Fruit fly (Drosophila melanogaster): ENCODE data around the gene CG4440.

Gene CG4440

dm6 chr2L:16352585-16353580, 23.2 kb downstream of the CG4440 start, which contains the start of the genes Hyls1, chif and CG4455 (continued):
- TF ChIP-seq az2 (GFP tag; optimal IDR thresholded peaks at IDR 0.05) = peak; percentile 11
- no peak for TF ChIP-seq hth (optimal IDR thresholded peaks at IDR 0.05)
- TF ChIP-seq kay (GFP tag; optimal IDR thresholded peaks at IDR 0.05) = no peak
- TF ChIP-seq abd-A (tag; optimal IDR thresholded peaks at IDR 0.05) = peak; percentile 25
- TF ChIP-seq CG18599 (GFP tag; optimal IDR thresholded peaks at IDR 0.05) = peak; percentile 34
- peak; percentile 63 for TF ChIP-seq CG2678 (tag; optimal IDR thresholded peaks at IDR 0.05)
- no peak for TF ChIP-seq fd102C (GFP tag; optimal IDR thresholded peaks at IDR 0.05)
- no peak for TF ChIP-seq pum (GFP tag; optimal IDR thresholded peaks at IDR 0.05)
- TF ChIP-seq repo (GFP tag; optimal IDR thresholded peaks at IDR 0.05) = no peak
- peak; percentile 90 for TF ChIP-seq vnd (GFP tag; IDR thresholded peaks at IDR 0.05; ENCODE audit: partially characterized antibody)
- TF ChIP-seq CG15011 (GFP tag; optimal IDR thresholded peaks at IDR 0.05) = peak; percentile 12
- TF ChIP-seq Mad (GFP tag; optimal IDR thresholded peaks at IDR 0.05) = peak; percentile 28
- TF ChIP-seq CG8388 (GFP tag; optimal IDR thresholded peaks at IDR 0.05) = no peak
- TF ChIP-seq Nf-YC (tag; optimal IDR thresholded peaks at IDR 0.05) = peak; percentile 64
- peak; percentile 76 for TF ChIP-seq CG11504 (tag; optimal IDR thresholded peaks at IDR 0.05)
- peak; percentile 58 for TF ChIP-seq B-H2 (GFP tag; optimal IDR thresholded peaks at IDR 0.05)
- no peak for TF ChIP-seq CG31388 (GFP tag; optimal IDR thresholded peaks at IDR 0.05)
- no peak for TF ChIP-seq prd (optimal IDR thresholded peaks at IDR 0.05)
- TF ChIP-seq prd (GFP tag; IDR thresholded peaks at IDR 0.05) = peak; percentile 29; the same call in 1 of the 3 replicates
- TF ChIP-seq CG34224 (GFP tag; IDR thresholded peaks at IDR 0.05; ENCODE audit: partially characterized antibody) = peak; percentile 80
- TF ChIP-seq Ets97D (GFP tag; optimal IDR thresholded peaks at IDR 0.05) = peak; percentile 26
- TF ChIP-seq exex (tag; optimal IDR thresholded peaks at IDR 0.05) = peak; percentile 19
- 0 out of 3 replicates have a peak, but pooled peaks have one; percentile 7 for TF ChIP-seq CG6175 (GFP tag; IDR thresholded peaks at IDR 0.05)
- peak; percentile 42 for TF ChIP-seq D19A (tag; optimal IDR thresholded peaks at IDR 0.05)
- TF ChIP-seq dmrt99B (tag; optimal IDR thresholded peaks at IDR 0.05) = peak; percentile 17
- peak; percentile 78 for TF ChIP-seq CoRest (tag; optimal IDR thresholded peaks at IDR 0.05)
- TF ChIP-seq sna (GFP tag; IDR thresholded peaks at IDR 0.05; ENCODE audit: partially characterized antibody) = peak; percentile 86
- no peak for TF ChIP-seq jigr1 (GFP tag; IDR thresholded peaks at IDR 0.05)
- peak; percentile 61 for TF ChIP-seq Deaf1 (tag; optimal IDR thresholded peaks at IDR 0.05)
- peak; percentile 61 for TF ChIP-seq Max (GFP tag; optimal IDR thresholded peaks at IDR 0.05)
- peak; percentile 36 for TF ChIP-seq Chrac-16 (GFP tag; optimal IDR thresholded peaks at IDR 0.05)
- TF ChIP-seq Poxn (GFP tag; IDR thresholded peaks at IDR 0.05) = no peak
- peak; percentile 29 for TF ChIP-seq HmgZ (tag; optimal IDR thresholded peaks at IDR 0.05)
- peak; percentile 13 for TF ChIP-seq gfzf (GFP tag; optimal IDR thresholded peaks at IDR 0.05)
- TF ChIP-seq h (optimal IDR thresholded peaks at IDR 0.05) = no peak
- TF ChIP-seq CG18476 (GFP tag; optimal IDR thresholded peaks at IDR 0.05) = no peak
- TF ChIP-seq Doc2 (GFP tag; IDR thresholded peaks at IDR 0.05) = no peak
- peak; percentile 44 for TF ChIP-seq Hmr (GFP tag; optimal IDR thresholded peaks at IDR 0.05)
- TF ChIP-seq hkb (optimal IDR thresholded peaks at IDR 0.05) = peak; percentile 82
- no peak for TF ChIP-seq hkb (GFP tag; IDR thresholded peaks at IDR 0.05)
- peak; percentile 5 for TF ChIP-seq CG3407 (GFP tag; optimal IDR thresholded peaks at IDR 0.05)
- no peak for TF ChIP-seq fru (optimal IDR thresholded peaks at IDR 0.05)
- peak; percentile 50 for TF ChIP-seq Sox100B (GFP tag; optimal IDR thresholded peaks at IDR 0.05)
- no peak for TF ChIP-seq salm (tag; optimal IDR thresholded peaks at IDR 0.05)
- TF ChIP-seq toy (GFP tag; IDR thresholded peaks at IDR 0.05) = no peak
- TF ChIP-seq CG5245 (GFP tag; optimal IDR thresholded peaks at IDR 0.05) = peak; percentile 29
- peak; percentile 58 for TF ChIP-seq lbe (GFP tag; optimal IDR thresholded peaks at IDR 0.05)
- TF ChIP-seq CG10267 (tag; optimal IDR thresholded peaks at IDR 0.05) = peak; percentile 67
- TF ChIP-seq Ravus (GFP tag; IDR thresholded peaks at IDR 0.05) = no peak
